Worm (Caenorhabditis elegans) whole organism, L4 larva: ENCODE measurements around the gene ucr-2.3.
A peak's percentile ranks its signal among the peaks of the same experiment; 100 is the strongest.

Experiments
- F49E8.2 ChIP-seq: sonication (generic microtip); optimal IDR thresholded peaks from 2 replicates; lab custom pipeline; 2016; ENCODE audit warnings: missing compliant biosample characterization, mild to moderate bottlenecking, missing genetic modification characterization, borderline replicate concordance
- Y48G9A.11 ChIP-seq: fragments of 200-800 bp; sonication (Bioruptor generic); IDR thresholded peaks from 2 replicates; pipeline ENCODE4 v1.3.6; 2022; ENCODE audit warnings: missing genetic modification reagents, missing genetic modification characterization, missing compliant biosample characterization
- ZK546.5 ChIP-seq, 2 experiments: sonication (generic microtip); optimal IDR thresholded peaks; 2 replicates each; lab custom pipeline; 2017; ENCODE audit warnings: missing biosample characterization in 2 of 2, missing genetic modification characterization in 2 of 2
- aha-1 ChIP-seq: fragments of 150-350 bp; peaks from one replicate; lab custom pipeline; 2014; ENCODE audit warnings: missing biosample characterization, missing genetic modification characterization
- aly-2 ChIP-seq: sonication (generic microtip); optimal IDR thresholded peaks from 2 replicates; lab custom pipeline; 2018; ENCODE audit warnings: missing biosample characterization, missing genetic modification characterization
- attf-4 ChIP-seq: sonication (generic microtip); optimal IDR thresholded peaks from 3 replicates; lab custom pipeline; 2017; ENCODE audit warnings: missing biosample characterization, missing genetic modification characterization
- ceh-28 ChIP-seq: fragments of 150-350 bp; optimal IDR thresholded peaks from 2 replicates; lab custom pipeline; 2014; ENCODE audit warnings: missing biosample characterization, missing genetic modification reagents, missing genetic modification characterization
- daf-12 ChIP-seq: fragments of 150-350 bp; optimal IDR thresholded peaks from 2 replicates; lab custom pipeline; 2014; ENCODE audit warnings: missing biosample characterization, missing genetic modification reagents, missing genetic modification characterization
- daf-16 ChIP-seq, 3 experiments: sonication (generic microtip); optimal IDR thresholded peaks; 2 replicates each; lab custom pipeline; 2016 to 2017; ENCODE audit warnings: missing genetic modification characterization in 3 of 3, missing genetic modification reagents in 3 of 3, mild to moderate bottlenecking in 2 of 3, missing compliant biosample characterization in 2 of 3, missing biosample characterization in 1 of 3, moderate library complexity in 1 of 3
- daf-19 ChIP-seq: fragments of 200-800 bp; sonication (Bioruptor generic); conservative IDR thresholded peaks from 2 replicates; pipeline ENCODE4 v1.3.6; 2022; ENCODE audit warnings: missing genetic modification characterization, missing compliant biosample characterization
- dmd-6 ChIP-seq: fragments of 200-800 bp; sonication (Bioruptor generic); IDR thresholded peaks from 2 replicates; pipeline ENCODE4 v1.3.6; 2022; ENCODE audit warnings: missing genetic modification reagents, missing genetic modification characterization, missing compliant biosample characterization
- dpl-1 ChIP-seq: fragments of 150-350 bp; optimal IDR thresholded peaks from 2 replicates; lab custom pipeline; 2014; ENCODE audit warnings: missing biosample characterization, missing genetic modification reagents, missing genetic modification characterization
- dve-1 ChIP-seq: sonication (generic microtip); optimal IDR thresholded peaks from 2 replicates; lab custom pipeline; 2017; ENCODE audit warnings: antibody characterized with exemption, mild to moderate bottlenecking, missing genetic modification characterization, missing compliant biosample characterization; ENCODE audit not compliant: insufficient read depth
- hlh-11 ChIP-seq: fragments of 200-800 bp; sonication (Bioruptor generic); optimal IDR thresholded peaks from 2 replicates; lab custom pipeline; 2018; ENCODE audit warnings: mild to moderate bottlenecking, missing genetic modification characterization, missing compliant biosample characterization
- jun-1 ChIP-seq: fragments of 150-350 bp; optimal IDR thresholded peaks from 2 replicates; lab custom pipeline; 2014; ENCODE audit warnings: missing biosample characterization, missing genetic modification reagents, missing genetic modification characterization
- lin-38 ChIP-seq: fragments of 200-800 bp; sonication (Bioruptor generic); IDR thresholded peaks from 2 replicates; pipeline ENCODE4 v1.3.6; 2022; ENCODE audit warnings: missing genetic modification reagents, missing genetic modification characterization, missing compliant biosample characterization
- lir-3 ChIP-seq: sonication (generic microtip); optimal IDR thresholded peaks from 2 replicates; lab custom pipeline; 2016; ENCODE audit warnings: mild to moderate bottlenecking, missing genetic modification characterization, missing compliant biosample characterization
- lsy-2 ChIP-seq, 2 experiments: fragments of 150-350 bp in 1 of 2; sonication (generic microtip) in 1 of 2; optimal IDR thresholded peaks; 2 replicates each; lab custom pipeline; 2014 to 2017; ENCODE audit warnings: missing biosample characterization in 2 of 2, missing genetic modification characterization in 2 of 2
- mdl-1 ChIP-seq, 2 experiments: fragments of 150-350 bp in 1 of 2; sonication (generic microtip) in 1 of 2; optimal IDR thresholded peaks; 2 replicates each; lab custom pipeline; 2014 to 2017; ENCODE audit warnings: missing biosample characterization in 2 of 2, missing genetic modification characterization in 2 of 2
- mep-1 ChIP-seq: fragments of 150-350 bp; sonication (generic microtip); optimal IDR thresholded peaks from 3 replicates; lab custom pipeline; 2014; ENCODE audit warnings: missing biosample characterization, missing genetic modification characterization
- mes-2 ChIP-seq: sonication (generic microtip); optimal IDR thresholded peaks from 2 replicates; lab custom pipeline; 2016; ENCODE audit warnings: missing genotype, mild to moderate bottlenecking, missing genetic modification characterization, missing compliant biosample characterization; ENCODE audit not compliant: poor library complexity, severe bottlenecking
- nhr-10 ChIP-seq: fragments of 150-350 bp; optimal IDR thresholded peaks from 2 replicates; lab custom pipeline; 2014; ENCODE audit warnings: missing biosample characterization, missing genetic modification characterization
- nhr-11 ChIP-seq: fragments of 150-350 bp; optimal IDR thresholded peaks from 2 replicates; lab custom pipeline; 2014; ENCODE audit warnings: missing biosample characterization, missing genetic modification characterization
- nhr-111 ChIP-seq: fragments of 200-800 bp; sonication (Bioruptor generic); optimal IDR thresholded peaks from 2 replicates; lab custom pipeline; 2018; ENCODE audit warnings: mild to moderate bottlenecking, missing genetic modification characterization, missing compliant biosample characterization
- nhr-28 ChIP-seq: fragments of 150-350 bp; optimal IDR thresholded peaks from 2 replicates; lab custom pipeline; 2014; ENCODE audit warnings: missing biosample characterization, missing genetic modification characterization
- nhr-42 ChIP-seq: fragments of 200-800 bp; sonication (Bioruptor generic); IDR thresholded peaks from 2 replicates; pipeline ENCODE4 v1.3.6; 2022; ENCODE audit warnings: missing genetic modification characterization, missing compliant biosample characterization
- nhr-48 ChIP-seq: sonication (generic microtip); optimal IDR thresholded peaks from 2 replicates; lab custom pipeline; 2016; ENCODE audit warnings: mild to moderate bottlenecking, missing genetic modification characterization, missing compliant biosample characterization
- pha-4 ChIP-seq, 2 experiments: fragments of 150-350 bp in 1 of 2; fragments of 200-800 bp in 1 of 2; sonication (Bioruptor generic) in 1 of 2; IDR thresholded peaks in 1 of 2; optimal IDR thresholded peaks in 1 of 2; 2 replicates each; pipeline versions ENCODE4 v1.3.6 to Lab custom; 2014 to 2022; ENCODE audit warnings: missing genetic modification characterization in 2 of 2, missing genetic modification reagents in 2 of 2, missing biosample characterization in 1 of 2, missing compliant biosample characterization in 1 of 2
- pqm-1 ChIP-seq: sonication (generic microtip); optimal IDR thresholded peaks from 2 replicates; lab custom pipeline; 2017; ENCODE audit warnings: missing biosample characterization, missing genetic modification characterization
- rbr-2 ChIP-seq: sonication (generic microtip); optimal IDR thresholded peaks from 2 replicates; lab custom pipeline; 2016; ENCODE audit warnings: missing genotype, missing genetic modification characterization, missing compliant biosample characterization
- spr-1 ChIP-seq: sonication (generic microtip); optimal IDR thresholded peaks from 2 replicates; lab custom pipeline; 2016; ENCODE audit warnings: mild to moderate bottlenecking, missing genetic modification characterization, missing compliant biosample characterization
- spr-3 ChIP-seq: fragments of 200-800 bp; sonication (Bioruptor generic); optimal IDR thresholded peaks from 2 replicates; lab custom pipeline; 2018; ENCODE audit warnings: mild to moderate bottlenecking, missing genetic modification characterization, missing compliant biosample characterization
- unc-39 ChIP-seq: sonication (generic microtip); optimal IDR thresholded peaks from 2 replicates; lab custom pipeline; 2017; ENCODE audit warnings: missing biosample characterization, missing genetic modification characterization
- unc-62 ChIP-seq, 3 experiments: fragments of 150-350 bp in 1 of 3; sonication (generic microtip); optimal IDR thresholded peaks in 2 of 3; peaks in 1 of 3; 1 replicate in 1 of 3; 2 replicates in 2 of 3; lab custom pipeline; 2014 to 2017; ENCODE audit warnings: missing biosample characterization in 3 of 3, missing genetic modification characterization in 3 of 3, missing genetic modification reagents in 3 of 3, missing genotype in 1 of 3
- vab-7 ChIP-seq: fragments of 200-800 bp; sonication (Bioruptor generic); IDR thresholded peaks from 2 replicates; pipeline ENCODE4 v1.3.6; 2022; ENCODE audit warnings: missing genetic modification reagents, missing genetic modification characterization, missing compliant biosample characterization
- zag-1 ChIP-seq: fragments of 150-350 bp; optimal IDR thresholded peaks from 2 replicates; lab custom pipeline; 2014; ENCODE audit warnings: missing biosample characterization, missing genetic modification characterization
- zip-11 ChIP-seq: fragments of 200-800 bp; sonication (Bioruptor generic); IDR thresholded peaks from 2 replicates; pipeline ENCODE4 v1.3.6; 2022; ENCODE audit warnings: missing genetic modification characterization, missing compliant biosample characterization

The ucr-2.3 gene

DNA sequence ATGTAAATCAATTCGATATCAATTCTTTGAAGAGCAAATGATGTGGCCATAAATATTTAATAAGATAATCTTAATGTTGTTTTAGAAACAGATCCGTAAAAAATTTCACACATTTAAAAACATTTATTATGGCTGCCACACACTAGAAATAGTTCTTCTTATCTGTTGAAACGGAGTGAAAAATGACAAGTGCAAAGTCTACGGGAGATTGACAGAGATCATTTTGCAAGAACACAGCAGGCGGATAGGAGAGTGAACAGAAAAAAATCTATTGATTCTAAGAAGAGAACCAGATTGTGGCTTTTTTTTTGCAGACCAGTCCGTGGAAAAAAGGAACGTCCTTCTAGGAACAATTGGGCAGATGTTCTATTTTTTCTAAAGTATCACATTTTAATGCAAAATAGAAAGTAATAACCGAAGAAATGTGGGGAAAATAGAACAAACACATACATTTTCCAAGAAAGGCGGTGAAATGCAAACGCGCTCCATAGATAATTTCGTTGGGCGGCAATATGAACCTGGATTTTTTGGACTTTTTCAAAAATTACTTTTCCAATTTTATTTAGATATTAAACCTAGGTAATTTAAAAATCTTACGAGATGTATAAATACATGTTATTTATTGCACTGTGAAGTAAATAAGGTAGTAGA lies 22.1 kb downstream of the ucr-2.3 start:
- no peak for TF ChIP-seq nhr-11 (tag; lab: Kevin White, UChicago)
- peak; percentile 27 for TF ChIP-seq dve-1 (tag; lab: Kevin White, UChicago)
- TF ChIP-seq Y48G9A.11 (GFP tag; lab: Robert Waterston, UW): peak; percentile 20; the same call in 1 of the 2 replicates
- TF ChIP-seq pqm-1: peak; percentile 19
- TF ChIP-seq lin-38 (GFP tag; lab: Robert Waterston, UW): peak; percentile 92
- peak; percentile 26 for TF ChIP-seq mes-2 (tag; lab: Kevin White, UChicago)
- peak; percentile 38 for TF ChIP-seq hlh-11 (tag; lab: Kevin White, UChicago)
- peak; percentile 98 for TF ChIP-seq aha-1
- TF ChIP-seq jun-1: no peak
- peak in 1 of 2 experiments; percentile 33 for TF ChIP-seq lsy-2 (tag; optimal IDR thresholded peaks at IDR 0.05; lab: Kevin White, UChicago)
- peak; percentile 14 for TF ChIP-seq nhr-48 (tag; lab: Kevin White, UChicago)
- TF ChIP-seq attf-4 (tag; lab: Kevin White, UChicago): no peak
- TF ChIP-seq nhr-10 (tag; lab: Kevin White, UChicago): no peak
- TF ChIP-seq aly-2 (tag; lab: Kevin White, UChicago): no peak
- no peak for TF ChIP-seq ZK546.5 (tag; optimal IDR thresholded peaks at IDR 0.05; lab: Kevin White, UChicago)
- TF ChIP-seq pha-4 (GFP tag; IDR thresholded peaks at IDR 0.05; lab: Robert Waterston, UW): no peak
- TF ChIP-seq pha-4 (tag; optimal IDR thresholded peaks at IDR 0.05; lab: Kevin White, UChicago): peak; percentile 0
- no peak for TF ChIP-seq nhr-42 (GFP tag; lab: Robert Waterston, UW)
- no peak for TF ChIP-seq F49E8.2 (tag; lab: Kevin White, UChicago)
- no peak for TF ChIP-seq nhr-111 (GFP tag; lab: Kevin White, UChicago)
- 0 out of 2 replicates have a peak, but pooled peaks have one; percentile 34 for TF ChIP-seq daf-19 (GFP tag; lab: Robert Waterston, UW)
- TF ChIP-seq mep-1 (tag; lab: Kevin White, UChicago): peak; percentile 6
- peak; percentile 70 for TF ChIP-seq dpl-1 (GFP tag; lab: Kevin White, UChicago)
- TF ChIP-seq daf-16 (GFP tag; optimal IDR thresholded peaks at IDR 0.05; lab: Kevin White, UChicago): no peak
- peak; percentile 17 for TF ChIP-seq daf-16 (tag; optimal IDR thresholded peaks at IDR 0.05; lab: Kevin White, UChicago)
- peak; percentile 54 for TF ChIP-seq dmd-6 (GFP tag; lab: Robert Waterston, UW)
- peak in 1 of 2 experiments; percentile 87 for TF ChIP-seq unc-62 (GFP tag; optimal IDR thresholded peaks at IDR 0.05 in 1 of 2; lab: Kevin White, UChicago)
- TF ChIP-seq unc-62 (tag; optimal IDR thresholded peaks at IDR 0.05; lab: Kevin White, UChicago): no peak
- no peak for TF ChIP-seq lir-3
- no peak for TF ChIP-seq spr-1
- peak; percentile 5 for TF ChIP-seq nhr-28
- no peak for TF ChIP-seq zip-11 (GFP tag; lab: Robert Waterston, UW)
- TF ChIP-seq vab-7 (GFP tag; lab: Robert Waterston, UW): no peak
- no peak for TF ChIP-seq rbr-2 (tag; lab: Kevin White, UChicago)

ce11 chrIII:907311-907710 lies 27.7 kb downstream of the ucr-2.3 start, which contains the start of gene F23H11.4:
F23H11.4 (minus strand) TSS chrIII:907539.
- TF ChIP-seq ceh-28 (tag; lab: Kevin White, UChicago) (no peak), aha-1 (peak; percentile 73), ZK546.5 (tag; optimal IDR thresholded peaks at IDR 0.05; lab: Kevin White, UChicago) (no peak), mdl-1 (tag; optimal IDR thresholded peaks at IDR 0.05; lab: Kevin White, UChicago) (no peak), daf-12 (tag; lab: Kevin White, UChicago) (no peak), zag-1 (no peak), spr-3 (GFP tag; lab: Kevin White, UChicago) (no peak), unc-39 (tag; lab: Kevin White, UChicago) (no peak)
